Fruit fly (Drosophila melanogaster): ENCODE data around the gene myd.

The myd gene

DNA sequence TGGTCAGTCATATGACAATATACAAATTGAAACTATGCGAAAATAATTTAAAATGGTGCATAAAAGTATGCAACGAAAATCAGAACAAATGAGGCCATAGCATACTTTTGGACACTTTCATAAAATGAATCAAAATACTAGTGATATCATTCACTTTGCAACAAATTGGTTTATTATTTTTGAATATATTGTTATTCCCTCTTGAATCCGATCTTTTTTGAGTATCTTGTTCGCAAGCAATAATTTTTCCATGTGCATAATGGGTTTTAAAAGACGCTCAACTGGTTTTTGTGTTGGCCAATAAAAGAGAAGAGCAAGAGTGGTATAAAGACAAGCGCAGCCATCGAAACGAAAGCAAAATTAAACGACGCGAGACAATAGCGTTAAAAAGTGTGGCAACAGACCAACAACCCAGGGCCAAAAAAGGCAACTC, 7.3 kb downstream of the myd start (continued):
- TF ChIP-seq fd64A (GFP tag; optimal IDR thresholded peaks at IDR 0.05) (no peak), CG31388 (GFP tag; optimal IDR thresholded peaks at IDR 0.05) (no peak), luna (GFP tag; optimal IDR thresholded peaks at IDR 0.05) (no peak), sisA (GFP tag; IDR thresholded peaks at IDR 0.05) (no peak), CG33213 (GFP tag; optimal IDR thresholded peaks at IDR 0.05) (no peak), Lim3 (GFP tag; IDR thresholded peaks at IDR 0.05) (no peak), H2.0 (GFP tag; IDR thresholded peaks at IDR 0.05) (no peak), nerfin-1 (tag; optimal IDR thresholded peaks at IDR 0.05) (no peak), Neu2 (GFP tag; optimal IDR thresholded peaks at IDR 0.05; ENCODE audit: borderline replicate concordance) (no peak), zen (tag; optimal IDR thresholded peaks at IDR 0.05) (no peak), Hmx (GFP tag; optimal IDR thresholded peaks at IDR 0.05) (no peak)

DNA sequence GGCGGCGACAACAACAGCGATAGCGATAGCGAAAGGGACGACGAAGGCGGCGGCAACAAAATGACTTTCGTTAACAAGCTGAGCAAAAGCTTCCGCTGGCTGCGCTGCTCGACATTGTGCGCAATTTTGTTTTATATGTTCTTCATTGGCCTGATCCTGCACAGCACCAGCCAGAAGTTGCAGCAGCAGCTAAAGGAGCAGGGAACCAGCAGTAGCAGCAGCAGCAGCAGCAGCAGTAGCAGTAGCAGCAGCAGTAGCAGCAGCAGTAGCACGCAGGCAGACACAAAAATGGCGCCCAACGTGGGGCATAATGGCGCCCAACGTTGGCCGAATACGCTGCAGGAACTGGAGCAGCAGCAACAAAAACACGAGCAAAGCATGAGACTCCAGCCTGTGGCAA, 9.6 kb downstream of the myd start:
- 0 out of 3 replicates have a peak, but pooled peaks have one; percentile 26 for TF ChIP-seq CG17361 (GFP tag; IDR thresholded peaks at IDR 0.05)
- no peak for TF ChIP-seq peb (GFP tag; IDR thresholded peaks at IDR 0.05)
- peak; percentile 79 for TF ChIP-seq Ets65A (GFP tag)

DNA sequence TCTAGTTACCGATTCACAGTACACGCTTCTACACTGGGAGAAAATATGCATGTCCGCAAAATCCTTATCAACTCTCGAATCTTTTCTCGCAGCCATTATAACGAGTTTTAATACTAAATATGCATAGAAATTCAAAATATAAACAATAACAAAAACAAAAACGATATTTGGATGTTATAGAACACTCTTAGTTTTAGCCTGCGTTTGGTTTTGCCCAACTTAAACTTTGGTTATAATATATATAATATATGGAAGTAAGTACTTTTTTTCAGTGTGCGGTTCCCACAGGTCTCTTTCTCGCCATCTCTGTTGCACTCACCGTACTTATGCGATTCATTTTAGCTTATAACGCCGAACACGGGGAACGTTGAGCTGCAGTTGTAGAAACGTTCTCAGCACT, 31.3 kb downstream of the myd start, which contains the start of gene cry:
cry (plus strand) TSS at position 377 of the 400 bp plus-strand sequence.
- TF ChIP-seq vvl (GFP tag; IDR thresholded peaks at IDR 0.05): no peak
- no peak for TF ChIP-seq CG12236 (GFP tag; optimal IDR thresholded peaks at IDR 0.05)
- TF ChIP-seq Ravus (GFP tag; IDR thresholded peaks at IDR 0.05): no peak
- TF ChIP-seq ATbp (GFP tag; optimal IDR thresholded peaks at IDR 0.05): peak; percentile 52
- no peak for TF ChIP-seq CG15514 (GFP tag; optimal IDR thresholded peaks at IDR 0.05)
- no peak for TF ChIP-seq ato (GFP tag; IDR thresholded peaks at IDR 0.05; ENCODE audit: partially characterized antibody)
- peak; percentile 37 for TF ChIP-seq CG16815 (GFP tag; optimal IDR thresholded peaks at IDR 0.05)
- TF ChIP-seq pb (GFP tag; optimal IDR thresholded peaks at IDR 0.05): no peak
- no peak for TF ChIP-seq HLH3B (GFP tag; IDR thresholded peaks at IDR 0.05)
- no peak for TF ChIP-seq CG15479 (GFP tag; optimal IDR thresholded peaks at IDR 0.05)
- no peak for TF ChIP-seq wek (GFP tag; optimal IDR thresholded peaks at IDR 0.05)
- TF ChIP-seq psq (GFP tag; optimal IDR thresholded peaks at IDR 0.05): no peak
- TF ChIP-seq CG9727 (GFP tag; optimal IDR thresholded peaks at IDR 0.05): peak; percentile 44
- peak; percentile 62 for TF ChIP-seq Hr3 (GFP tag; optimal IDR thresholded peaks at IDR 0.05)
- peak; percentile 52 for TF ChIP-seq Xbp1 (GFP tag; optimal IDR thresholded peaks at IDR 0.05)
- TF ChIP-seq toy (GFP tag; IDR thresholded peaks at IDR 0.05): no peak
- TF ChIP-seq sens-2 (GFP tag; IDR thresholded peaks at IDR 0.05): no peak
- peak; percentile 81 to 87 for TF ChIP-seq bsh (GFP tag; optimal IDR thresholded peaks at IDR 0.05)
- no peak for TF ChIP-seq CG6175 (GFP tag; IDR thresholded peaks at IDR 0.05)
- no peak for TF ChIP-seq YL-1 (GFP tag; optimal IDR thresholded peaks at IDR 0.05)
- no peak for TF ChIP-seq unc-4 (GFP tag; IDR thresholded peaks at IDR 0.05; ENCODE audit: partially characterized antibody)
- no peak for TF ChIP-seq cas (GFP tag; IDR thresholded peaks at IDR 0.05)
- TF ChIP-seq emc (GFP tag; optimal IDR thresholded peaks at IDR 0.05): no peak
- TF ChIP-seq CG4328 (GFP tag; optimal IDR thresholded peaks at IDR 0.05): no peak
- TF ChIP-seq Ptx1 (GFP tag; IDR thresholded peaks at IDR 0.05): no peak
- TF ChIP-seq Pdp1 (GFP tag; optimal IDR thresholded peaks at IDR 0.05): peak in 1 of 2 experiments; percentile 9
- TF ChIP-seq CG11723 (GFP tag; optimal IDR thresholded peaks at IDR 0.05): no peak
- TF ChIP-seq Meics (GFP tag; optimal IDR thresholded peaks at IDR 0.05): peak; percentile 36
- no peak for TF ChIP-seq CG3726 (GFP tag; IDR thresholded peaks at IDR 0.05)
- TF ChIP-seq Ada2b (GFP tag; IDR thresholded peaks at IDR 0.05): peak; percentile 48; the same call in 1 of the 2 replicates
- peak; percentile 75 for TF ChIP-seq CG4424 (GFP tag; optimal IDR thresholded peaks at IDR 0.05)
- TF ChIP-seq CG12391 (tag; optimal IDR thresholded peaks at IDR 0.05): peak; percentile 67
- no peak for TF ChIP-seq CG10565 (GFP tag; optimal IDR thresholded peaks at IDR 0.05)
- no peak for TF ChIP-seq gfzf (GFP tag; optimal IDR thresholded peaks at IDR 0.05)
- peak; percentile 22 for TF ChIP-seq CG3281 (GFP tag; optimal IDR thresholded peaks at IDR 0.05)
